Fruit fly (Drosophila melanogaster) whole organism, wandering third instar larva: ENCODE measurements around the gene Ugt36F1.

ENCODE experiments used
- CG32264 ChIP-seq: fragments of 200-800 bp; sonication (Bioruptor generic); optimal IDR thresholded peaks from 2 replicates; lab custom pipeline; 2016; ENCODE audit warnings: missing biosample characterization, missing genetic modification characterization
- Dfd ChIP-seq: fragments of >200 bp; optimal IDR thresholded peaks from 2 replicates; lab custom pipeline; 2017; ENCODE audit warnings: missing biosample characterization, missing genetic modification characterization
- Hr83 ChIP-seq: fragments of 200-300 bp; sonication (Bioruptor generic); optimal IDR thresholded peaks from 2 replicates; lab custom pipeline; 2016; ENCODE audit warnings: missing biosample characterization, mild to moderate bottlenecking, missing genetic modification characterization, moderate library complexity; ENCODE audit not compliant: poor library complexity, severe bottlenecking
- Jra ChIP-seq: sonication (Bioruptor generic); optimal IDR thresholded peaks from 2 replicates; lab custom pipeline; 2016; ENCODE audit warnings: missing biosample characterization, missing genetic modification characterization
- Myc ChIP-seq: fragments of >200 bp; optimal IDR thresholded peaks from 2 replicates; lab custom pipeline; 2017
- Sp1 ChIP-seq: fragments of 200-800 bp; sonication (Bioruptor generic); optimal IDR thresholded peaks from 3 replicates; lab custom pipeline; 2019; ENCODE audit warnings: missing biosample characterization, mild to moderate bottlenecking, missing genetic modification characterization, moderate library complexity
- dl ChIP-seq, 2 experiments: fragments of 175-275, 200-275 bp in 1 of 2; fragments of 200-275 bp in 1 of 2; sonication (Bioruptor generic); optimal IDR thresholded peaks; lab custom pipeline; 2018; ENCODE audit warnings: mild to moderate bottlenecking in 2 of 2, missing biosample characterization in 2 of 2, missing genetic modification characterization in 2 of 2, moderate library complexity in 2 of 2; ENCODE audit not compliant: partially characterized antibody in 2 of 2, insufficient read depth in 1 of 2
- dsf ChIP-seq: sonication (Bioruptor generic); optimal IDR thresholded peaks from 2 replicates; lab custom pipeline; 2016; ENCODE audit warnings: missing biosample characterization, missing genetic modification characterization, borderline replicate concordance
- ey ChIP-seq: fragments of 200-800 bp; sonication (Bioruptor generic); optimal IDR thresholded peaks from 2 replicates; lab custom pipeline; 2016; ENCODE audit warnings: missing biosample characterization, missing genetic modification characterization
- h ChIP-seq: fragments of 200-800 bp; sonication (Bioruptor generic); optimal IDR thresholded peaks from 3 replicates; lab custom pipeline; 2016; ENCODE audit warnings: missing biosample characterization, mild to moderate bottlenecking, missing genetic modification characterization
- psq ChIP-seq: fragments of 200-800 bp; sonication (Bioruptor generic); optimal IDR thresholded peaks from 3 replicates; lab custom pipeline; 2017; ENCODE audit warnings: missing biosample characterization, mild to moderate bottlenecking, missing genetic modification characterization, moderate library complexity
- sv ChIP-seq: fragments of 200-800 bp; sonication (Bioruptor generic); optimal IDR thresholded peaks from 3 replicates; lab custom pipeline; 2016; ENCODE audit warnings: missing biosample characterization, missing genetic modification characterization
- tai ChIP-seq: sonication (Bioruptor generic); optimal IDR thresholded peaks from 2 replicates; lab custom pipeline; 2016; ENCODE audit warnings: missing biosample characterization, missing genetic modification characterization

dm6 chr2L:18839143-18839872, 20.2 kb downstream of the Ugt36F1 start, which contains the start of gene CG10600:
- TF ChIP-seq sv = peak; percentile 74
- no peak for TF ChIP-seq Dfd
- peak; percentile 91 for TF ChIP-seq h (GFP tag; lab: Kevin White, UChicago)
- TF ChIP-seq psq = peak; percentile 78
- TF ChIP-seq CG32264 (GFP tag; lab: Kevin White, UChicago) = peak; percentile 60
- TF ChIP-seq ey = peak; percentile 83
- TF ChIP-seq Myc = peak; percentile 88
- TF ChIP-seq Jra = peak; percentile 92
- TF ChIP-seq dsf (GFP tag; lab: Kevin White, UChicago) = peak; percentile 84
- peak; percentile 71 for TF ChIP-seq Sp1 (GFP tag; lab: Kevin White, UChicago)
- no peak for TF ChIP-seq tai (GFP tag; lab: Kevin White, UChicago)
- peak; percentile 97 for TF ChIP-seq Hr83
- no peak for TF ChIP-seq dl (GFP tag; optimal IDR thresholded peaks at IDR 0.05; lab: Kevin White, UChicago; ENCODE audit: insufficient read depth in 1 of 2, partially characterized antibody in 2 of 2)
